Worm (Caenorhabditis elegans): Measurements from ENCODE around the gene cpg-20.

ce11 chrIV:6053436-6053835 is 22.6 kb downstream of the cpg-20 start:
- TF ChIP-seq him-1 (tag; optimal IDR thresholded peaks at IDR 0.05) (no peak), dao-5 (tag; optimal IDR thresholded peaks at IDR 0.05) (no peak), W03F9.2 (tag; optimal IDR thresholded peaks at IDR 0.05) (no peak)
